Worm (Caenorhabditis elegans) whole organism, L1 larva: ENCODE data around the gene mam-5.

ENCODE experiments used
- Y116A8C.19 ChIP-seq: sonication (generic microtip); optimal IDR thresholded peaks from 2 replicates; lab custom pipeline; 2016; ENCODE audit warnings: missing compliant biosample characterization, missing genetic modification characterization, borderline replicate concordance
- aha-1 ChIP-seq: fragments of 150-350 bp; optimal IDR thresholded peaks from 2 replicates; lab custom pipeline; 2014; ENCODE audit warnings: missing biosample characterization, missing genetic modification characterization
- aly-2 ChIP-seq: fragments of 150-350 bp; optimal IDR thresholded peaks from 2 replicates; lab custom pipeline; 2014; ENCODE audit warnings: missing biosample characterization, missing genetic modification characterization
- ama-1 ChIP-seq: fragments of 150-350 bp; optimal IDR thresholded peaks from 2 replicates; lab custom pipeline; 2014
- blmp-1 ChIP-seq: fragments of 150-350 bp; optimal IDR thresholded peaks from 2 replicates; lab custom pipeline; 2014; ENCODE audit warnings: missing biosample characterization, missing genetic modification characterization
- ceh-8 ChIP-seq: fragments of 200-800 bp; sonication (Bioruptor generic); optimal IDR thresholded peaks from 2 replicates; lab custom pipeline; 2018; ENCODE audit warnings: mild to moderate bottlenecking, missing genetic modification characterization, moderate library complexity, missing compliant biosample characterization
- ceh-88 ChIP-seq: fragments of 200-800 bp; sonication (Bioruptor generic); IDR thresholded peaks from 2 replicates; pipeline ENCODE4 v1.3.6; 2022; ENCODE audit warnings: missing genetic modification characterization, missing compliant biosample characterization
- ceh-90 ChIP-seq: sonication (generic microtip); optimal IDR thresholded peaks from 2 replicates; lab custom pipeline; 2016; ENCODE audit warnings: missing genetic modification characterization, missing compliant biosample characterization
- dpl-1 ChIP-seq, 3 experiments: fragments of 150-350 bp in 2 of 3; sonication (generic microtip) in 1 of 3; optimal IDR thresholded peaks; 2 replicates each; lab custom pipeline; 2014 to 2017; ENCODE audit warnings: missing biosample characterization in 3 of 3, missing genetic modification characterization in 3 of 3, missing genetic modification reagents in 3 of 3
- efl-1 ChIP-seq, 4 experiments: fragments of 150-350 bp; optimal IDR thresholded peaks in 3 of 4; peaks in 1 of 4; 1 replicate in 1 of 4; 2 replicates in 3 of 4; lab custom pipeline; 2014; ENCODE audit warnings: missing biosample characterization in 2 of 4, missing genetic modification characterization in 2 of 4, missing genetic modification reagents in 2 of 4
- elt-2 ChIP-seq: sonication (generic microtip); optimal IDR thresholded peaks from 2 replicates; lab custom pipeline; 2016; ENCODE audit warnings: missing genetic modification characterization, mild to moderate bottlenecking, inconsistent platforms, missing compliant biosample characterization, missing genetic modification reagents
- fkh-10 ChIP-seq: sonication (generic microtip); optimal IDR thresholded peaks from 2 replicates; lab custom pipeline; 2017; ENCODE audit warnings: missing biosample characterization, missing genetic modification reagents, missing genetic modification characterization
- fkh-4 ChIP-seq: sonication (generic microtip); optimal IDR thresholded peaks from 2 replicates; lab custom pipeline; 2016; ENCODE audit warnings: missing compliant biosample characterization, missing genetic modification characterization, borderline replicate concordance
- fkh-8 ChIP-seq: sonication (generic microtip); optimal IDR thresholded peaks from 2 replicates; lab custom pipeline; 2016; ENCODE audit warnings: mild to moderate bottlenecking, missing genetic modification characterization, missing compliant biosample characterization
- fos-1 ChIP-seq: fragments of 150-350 bp; optimal IDR thresholded peaks from 2 replicates; lab custom pipeline; 2014; ENCODE audit warnings: missing biosample characterization, missing genetic modification characterization
- hlh-17 ChIP-seq: fragments of 200-800 bp; sonication (Bioruptor generic); optimal IDR thresholded peaks from 2 replicates; lab custom pipeline; 2018; ENCODE audit warnings: missing genetic modification characterization, mild to moderate bottlenecking, missing compliant biosample characterization, moderate library complexity, borderline replicate concordance
- hpl-2 ChIP-seq: fragments of 150-350 bp; optimal IDR thresholded peaks from 2 replicates; lab custom pipeline; 2014; ENCODE audit warnings: missing biosample characterization, missing genetic modification reagents, missing genetic modification characterization
- jun-1 ChIP-seq: fragments of 150-350 bp; optimal IDR thresholded peaks from 2 replicates; lab custom pipeline; 2014; ENCODE audit warnings: missing biosample characterization, missing genetic modification reagents, missing genetic modification characterization
- lin-14 ChIP-seq: fragments of 200-800 bp; sonication (Bioruptor generic); optimal IDR thresholded peaks from 2 replicates; lab custom pipeline; 2018; ENCODE audit warnings: mild to moderate bottlenecking, missing genetic modification characterization, moderate library complexity, missing compliant biosample characterization
- lin-35 ChIP-seq, 2 experiments: fragments of 150-350 bp; optimal IDR thresholded peaks; 2 replicates each; lab custom pipeline; 2014; ENCODE audit warnings: missing biosample characterization in 2 of 2, missing genetic modification characterization in 2 of 2, missing genetic modification reagents in 2 of 2
- mab-9 ChIP-seq: fragments of 200-800 bp; sonication (Bioruptor generic); IDR thresholded peaks from 2 replicates; pipeline ENCODE4 v1.3.6; 2022; ENCODE audit warnings: missing genetic modification reagents, missing genetic modification characterization, missing compliant biosample characterization
- nhr-12 ChIP-seq: sonication (generic microtip); optimal IDR thresholded peaks from 2 replicates; lab custom pipeline; 2017; ENCODE audit warnings: missing biosample characterization, missing genetic modification characterization
- nhr-19 ChIP-seq: fragments of 200-800 bp; sonication (Bioruptor generic); conservative IDR thresholded peaks from 2 replicates; pipeline ENCODE4 v1.3.6; 2022; ENCODE audit warnings: missing genetic modification characterization, missing compliant biosample characterization
- nhr-85 ChIP-seq: sonication (generic microtip); peaks from one replicate; lab custom pipeline; 2016; ENCODE audit warnings: missing genetic modification characterization, inconsistent platforms, missing compliant biosample characterization
- pag-3 ChIP-seq: sonication (generic microtip); optimal IDR thresholded peaks from 2 replicates; lab custom pipeline; 2017; ENCODE audit warnings: missing genetic modification characterization, mild to moderate bottlenecking, missing compliant biosample characterization, antibody characterized with exemption, borderline replicate concordance; ENCODE audit not compliant: insufficient read depth
- pqm-1 ChIP-seq: sonication (generic microtip); optimal IDR thresholded peaks from 3 replicates; lab custom pipeline; 2017; ENCODE audit warnings: missing biosample characterization, missing genetic modification characterization
- skn-1 ChIP-seq: fragments of 150-350 bp; optimal IDR thresholded peaks from 2 replicates; lab custom pipeline; 2014; ENCODE audit warnings: missing biosample characterization, missing genetic modification characterization
- snu-23 ChIP-seq: sonication (generic microtip); optimal IDR thresholded peaks from 2 replicates; lab custom pipeline; 2016; ENCODE audit warnings: missing genetic modification characterization, missing compliant biosample characterization
- sox-4 ChIP-seq: sonication (generic microtip); optimal IDR thresholded peaks from 2 replicates; lab custom pipeline; 2016; ENCODE audit warnings: missing genetic modification characterization, missing compliant biosample characterization
- swsn-7 ChIP-seq: sonication (generic microtip); optimal IDR thresholded peaks from 2 replicates; lab custom pipeline; 2016; ENCODE audit warnings: missing genetic modification characterization, missing compliant biosample characterization
- tbx-2 ChIP-seq: sonication (generic microtip); optimal IDR thresholded peaks from 2 replicates; lab custom pipeline; 2016; ENCODE audit warnings: missing genetic modification characterization, missing compliant biosample characterization
- tlp-1 ChIP-seq: fragments of 150-350 bp; optimal IDR thresholded peaks from 2 replicates; lab custom pipeline; 2014; ENCODE audit warnings: missing biosample characterization, missing genetic modification characterization
- unc-130 ChIP-seq: fragments of 150-350 bp; optimal IDR thresholded peaks from 2 replicates; lab custom pipeline; 2017; ENCODE audit warnings: missing biosample characterization, missing genetic modification characterization, inconsistent platforms
- unc-86 ChIP-seq: sonication (generic microtip); optimal IDR thresholded peaks from 2 replicates; lab custom pipeline; 2016; ENCODE audit warnings: missing genetic modification characterization, missing compliant biosample characterization
- xbp-1 ChIP-seq: sonication (generic microtip); optimal IDR thresholded peaks from 2 replicates; lab custom pipeline; 2016; ENCODE audit warnings: missing genetic modification characterization, missing compliant biosample characterization
- zag-1 ChIP-seq: fragments of 150-350 bp; optimal IDR thresholded peaks from 2 replicates; lab custom pipeline; 2014; ENCODE audit warnings: missing biosample characterization, missing genetic modification characterization
- zip-4 ChIP-seq: fragments of 200-800 bp; sonication (Bioruptor generic); optimal IDR thresholded peaks from 2 replicates; lab custom pipeline; 2018; ENCODE audit warnings: mild to moderate bottlenecking, missing genetic modification characterization, moderate library complexity, missing compliant biosample characterization
- ztf-4 ChIP-seq: fragments of 150-350 bp; optimal IDR thresholded peaks from 2 replicates; lab custom pipeline; 2014; ENCODE audit warnings: missing biosample characterization, missing genetic modification characterization

mam-5 gene

ce11 chrV:9915021-9915420, 37.5 kb upstream of the mam-5 start, which contains the start of gene mec-9:
mec-9 (minus strand) TSS chrV:9915121.
- TF ChIP-seq ceh-8 (GFP tag; lab: Kevin White, UChicago): no peak
- no peak for TF ChIP-seq fkh-8
- no peak for TF ChIP-seq dpl-1 (GFP tag; optimal IDR thresholded peaks at IDR 0.05; lab: Kevin White, UChicago)
- no peak for TF ChIP-seq efl-1 (optimal IDR thresholded peaks at IDR 0.05; lab: Kevin White, UChicago)
- no peak for TF ChIP-seq efl-1 (GFP tag; optimal IDR thresholded peaks at IDR 0.05 in 1 of 2; lab: Kevin White, UChicago)
- TF ChIP-seq pqm-1 (tag; lab: Kevin White, UChicago): no peak
- no peak for TF ChIP-seq elt-2 (tag; lab: Kevin White, UChicago)
- TF ChIP-seq fkh-10 (GFP tag; lab: Kevin White, UChicago): no peak
- no peak for TF ChIP-seq aly-2 (tag; lab: Kevin White, UChicago)
- TF ChIP-seq Y116A8C.19 (tag; lab: Kevin White, UChicago): no peak
- no peak for TF ChIP-seq tlp-1
- TF ChIP-seq aha-1 (tag; lab: Kevin White, UChicago): no peak
- TF ChIP-seq snu-23 (GFP tag; lab: Kevin White, UChicago): no peak
- no peak for TF ChIP-seq ceh-90 (tag; lab: Kevin White, UChicago)
- no peak for TF ChIP-seq unc-86
- TF ChIP-seq blmp-1: no peak
- no peak for TF ChIP-seq pag-3 (tag; lab: Kevin White, UChicago)
- no peak for TF ChIP-seq zip-4 (GFP tag; lab: Kevin White, UChicago)
- TF ChIP-seq ama-1 (lab: Kevin White, UChicago): no peak
- TF ChIP-seq skn-1: no peak

ce11 chrV:9916665-9917064, 35.8 kb upstream of the mam-5 start, which contains the start of gene C50H2.4:
C50H2.4 (plus strand) TSS chrV:9916965.
- TF ChIP-seq ztf-4 (tag; lab: Kevin White, UChicago) (no peak), pag-3 (tag; lab: Kevin White, UChicago) (no peak), zag-1 (tag; lab: Kevin White, UChicago) (no peak), fkh-8 (no peak), lin-14 (GFP tag; lab: Kevin White, UChicago) (no peak), swsn-7 (tag; lab: Kevin White, UChicago) (no peak), tbx-2 (tag; lab: Kevin White, UChicago) (no peak), jun-1 (no peak), sox-4 (tag; lab: Kevin White, UChicago) (no peak), fkh-4 (tag; lab: Kevin White, UChicago) (no peak), dpl-1 (GFP tag; optimal IDR thresholded peaks at IDR 0.05; lab: Kevin White, UChicago) (no peak), fkh-10 (GFP tag; lab: Kevin White, UChicago) (no peak), nhr-19 (GFP tag; lab: Robert Waterston, UW) (no peak)

DNA sequence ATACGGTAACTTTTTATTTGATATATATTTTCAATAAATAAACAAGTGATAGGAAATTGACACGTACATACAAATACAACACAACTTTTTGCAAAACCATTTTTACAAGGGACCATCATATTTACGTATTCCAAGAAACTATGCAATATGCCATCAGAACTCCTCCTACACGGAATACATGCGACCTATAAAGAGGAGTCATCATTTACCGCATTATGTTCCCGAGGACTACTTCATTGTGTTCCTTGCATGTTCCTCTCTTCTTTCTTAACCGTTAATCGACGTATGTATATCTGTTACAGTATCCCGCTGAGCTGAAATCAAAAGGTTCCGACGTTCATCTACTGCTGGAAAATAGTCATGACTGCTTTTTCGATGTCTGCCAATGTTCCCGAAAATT, 34.1 kb upstream of the mam-5 start, which contains the start of gene C50H2.5:
TSS of gene C50H2.5 (plus strand) at position 301 of the 400 bp plus-strand sequence.
- no peak for TF ChIP-seq fos-1 (tag; lab: Kevin White, UChicago)
- TF ChIP-seq ceh-88 (GFP tag; lab: Robert Waterston, UW): no peak
- no peak for TF ChIP-seq nhr-85 (tag; lab: Kevin White, UChicago)
- no peak for TF ChIP-seq ceh-90 (tag; lab: Kevin White, UChicago)
- TF ChIP-seq ama-1 (lab: Kevin White, UChicago): no peak
- no peak for TF ChIP-seq lin-35 (GFP tag; optimal IDR thresholded peaks at IDR 0.05; lab: Kevin White, UChicago)
- no peak for TF ChIP-seq nhr-12 (tag; lab: Kevin White, UChicago)
- TF ChIP-seq hpl-2: no peak
- TF ChIP-seq mab-9 (GFP tag; lab: Robert Waterston, UW): no peak
- TF ChIP-seq Y116A8C.19 (tag; lab: Kevin White, UChicago): no peak
- no peak for TF ChIP-seq dpl-1 (GFP tag; optimal IDR thresholded peaks at IDR 0.05; lab: Kevin White, UChicago)
- TF ChIP-seq unc-130: no peak
- no peak for TF ChIP-seq efl-1 (optimal IDR thresholded peaks at IDR 0.05; lab: Kevin White, UChicago)
- TF ChIP-seq efl-1 (GFP tag; optimal IDR thresholded peaks at IDR 0.05 in 1 of 2; lab: Kevin White, UChicago): no peak
- no peak for TF ChIP-seq ceh-8 (GFP tag; lab: Kevin White, UChicago)
- no peak for TF ChIP-seq swsn-7 (tag; lab: Kevin White, UChicago)
- TF ChIP-seq hlh-17 (GFP tag; lab: Kevin White, UChicago): no peak
- TF ChIP-seq fkh-4 (tag; lab: Kevin White, UChicago): no peak
- TF ChIP-seq xbp-1 (tag; lab: Kevin White, UChicago): no peak
